Fruit fly (Drosophila melanogaster) whole organism, embryonic: ENCODE results near the gene cpb.

Experiments
- Atf-2 ChIP-seq: fragments of 200-800 bp; sonication (Bioruptor generic); optimal IDR thresholded peaks from 2 replicates; lab custom pipeline; 2016; ENCODE audit warnings: missing biosample characterization, missing genetic modification characterization
- CG10209 ChIP-seq: fragments of 200-800 bp; sonication (Bioruptor generic); optimal IDR thresholded peaks from 3 replicates; lab custom pipeline; 2017; ENCODE audit warnings: missing biosample characterization, mild to moderate bottlenecking, missing genetic modification characterization, missing genetic modification reagents
- CG1233 ChIP-seq: fragments of 200-800 bp; sonication (Bioruptor generic); optimal IDR thresholded peaks from 4 replicates; lab custom pipeline; 2018; ENCODE audit warnings: missing biosample characterization, mild to moderate bottlenecking, missing genetic modification characterization
- CG14441 ChIP-seq: fragments of 200-800 bp; sonication (Bioruptor generic); IDR thresholded peaks from 2 replicates; pipeline ENCODE4 v1.3.6; 2022; ENCODE audit warnings: missing biosample characterization, missing genetic modification characterization
- CG14860 ChIP-seq: fragments of 200-800 bp; sonication (Bioruptor generic); IDR thresholded peaks from 3 replicates; pipeline ENCODE4 v1.3.6; 2022; ENCODE audit warnings: missing biosample characterization, missing genetic modification characterization; ENCODE audit not compliant: partially characterized antibody
- CG15696 ChIP-seq: fragments of 200-800 bp; sonication (Bioruptor generic); optimal IDR thresholded peaks from 2 replicates; lab custom pipeline; 2019; ENCODE audit warnings: missing biosample characterization, mild to moderate bottlenecking, missing genetic modification characterization, moderate library complexity
- CG16815 ChIP-seq: fragments of 200-800 bp; sonication (Bioruptor generic); optimal IDR thresholded peaks from 3 replicates; lab custom pipeline; 2017; ENCODE audit warnings: missing biosample characterization, mild to moderate bottlenecking, missing genetic modification characterization
- CG17361 ChIP-seq: fragments of 200-800 bp; sonication (Bioruptor generic); IDR thresholded peaks from 3 replicates; pipeline ENCODE4 v1.3.6; 2022; ENCODE audit warnings: missing biosample characterization, missing genetic modification characterization
- CG17612 ChIP-seq: fragments of 200-800 bp; sonication (Bioruptor generic); IDR thresholded peaks from 2 replicates; pipeline ENCODE4 v1.3.6; 2022; ENCODE audit warnings: missing biosample characterization, missing genetic modification characterization
- CG17829 ChIP-seq: fragments of 200-800 bp; optimal IDR thresholded peaks from 2 replicates; lab custom pipeline; 2019; ENCODE audit warnings: missing biosample characterization, mild to moderate bottlenecking, missing genetic modification characterization, moderate library complexity
- CG1792 ChIP-seq: fragments of 200-800 bp; sonication (Bioruptor generic); optimal IDR thresholded peaks from 2 replicates; lab custom pipeline; 2016; ENCODE audit warnings: missing biosample characterization, missing genetic modification characterization
- CG18619 ChIP-seq: fragments of 200-800 bp; sonication (Bioruptor generic); optimal IDR thresholded peaks from 3 replicates; lab custom pipeline; 2017; ENCODE audit warnings: missing biosample characterization, mild to moderate bottlenecking, missing genetic modification characterization
- CG2875 ChIP-seq: fragments of 200-800 bp; sonication (Bioruptor generic); optimal IDR thresholded peaks from 2 replicates; lab custom pipeline; 2017; ENCODE audit warnings: missing biosample characterization, mild to moderate bottlenecking, missing genetic modification characterization, missing genetic modification reagents
- CG3847 ChIP-seq: fragments of 200-800 bp; sonication (Bioruptor generic); IDR thresholded peaks from 2 replicates; pipeline ENCODE4 v1.3.6; 2022; ENCODE audit warnings: missing biosample characterization, missing genetic modification characterization
- CG4282 ChIP-seq: fragments of 200-800 bp; sonication (Bioruptor generic); optimal IDR thresholded peaks from 2 replicates; lab custom pipeline; 2016; ENCODE audit warnings: missing biosample characterization, missing genetic modification characterization
- CG7745 ChIP-seq: fragments of 200-800 bp; sonication (Bioruptor generic); optimal IDR thresholded peaks from 2 replicates; lab custom pipeline; 2018; ENCODE audit warnings: missing biosample characterization, mild to moderate bottlenecking, missing genetic modification characterization, moderate library complexity
- CG8944 ChIP-seq: fragments of 200-800 bp; sonication (Bioruptor generic); optimal IDR thresholded peaks from 3 replicates; lab custom pipeline; 2016; ENCODE audit warnings: missing biosample characterization, missing genetic modification characterization
- Ets65A ChIP-seq: fragments of 200-800 bp; sonication (Bioruptor generic); peaks from one replicate; lab custom pipeline; 2016; ENCODE audit warnings: missing biosample characterization, missing genetic modification characterization
- HHEX ChIP-seq: fragments of 200-800 bp; sonication (Bioruptor generic); optimal IDR thresholded peaks from 3 replicates; lab custom pipeline; 2017; ENCODE audit warnings: missing biosample characterization, mild to moderate bottlenecking, missing genetic modification characterization, missing genetic modification reagents
- HLH54F ChIP-seq: fragments of 200-800 bp; sonication (Bioruptor generic); optimal IDR thresholded peaks from 3 replicates; lab custom pipeline; 2016; ENCODE audit warnings: missing biosample characterization, missing genetic modification characterization
- Hr78 ChIP-seq, 2 experiments: fragments of 200-800 bp in 1 of 2; fragments of >200 bp in 1 of 2; sonication (Bioruptor generic) in 1 of 2; optimal IDR thresholded peaks; 2 replicates each; lab custom pipeline; 2017 to 2019; ENCODE audit warnings: missing biosample characterization in 2 of 2, missing genetic modification characterization in 2 of 2, mild to moderate bottlenecking in 1 of 2, moderate library complexity in 1 of 2
- Jarid2 ChIP-seq: fragments of 200-800 bp; sonication (Bioruptor generic); optimal IDR thresholded peaks from 3 replicates; lab custom pipeline; 2017; ENCODE audit warnings: mild to moderate bottlenecking, missing biosample characterization, missing genetic modification reagents, missing genetic modification characterization
- MBD-R2 ChIP-seq: fragments of 200-800 bp; sonication (Bioruptor generic); IDR thresholded peaks from 2 replicates; pipeline ENCODE4 v1.3.6; 2022; ENCODE audit warnings: missing biosample characterization, missing genetic modification characterization
- Mrtf ChIP-seq: fragments of 200-800 bp; sonication (Bioruptor generic); IDR thresholded peaks from 3 replicates; pipeline ENCODE4 v1.3.6; 2022; ENCODE audit warnings: missing biosample characterization, missing genetic modification characterization
- Myb ChIP-seq: fragments of 200-800 bp; sonication (Bioruptor generic); optimal IDR thresholded peaks from 2 replicates; lab custom pipeline; 2016; ENCODE audit warnings: missing biosample characterization, missing genetic modification characterization
- ato ChIP-seq: fragments of 200-800 bp; sonication (Bioruptor generic); IDR thresholded peaks from 2 replicates; pipeline ENCODE4 v1.3.6; 2022; ENCODE audit warnings: missing biosample characterization, missing genetic modification characterization; ENCODE audit not compliant: partially characterized antibody
- az2 ChIP-seq: fragments of 200-800 bp; sonication (Bioruptor generic); optimal IDR thresholded peaks from 3 replicates; lab custom pipeline; 2016; ENCODE audit warnings: missing biosample characterization, missing genetic modification characterization
- chinmo ChIP-seq: fragments of 200-800 bp; sonication (Bioruptor generic); IDR thresholded peaks from 4 replicates; pipeline ENCODE4 v1.3.6; 2022; ENCODE audit warnings: missing biosample characterization, missing genetic modification characterization; ENCODE audit not compliant: partially characterized antibody
- chn ChIP-seq: fragments of 200-800 bp; sonication (Bioruptor generic); optimal IDR thresholded peaks from 2 replicates; lab custom pipeline; 2016; ENCODE audit warnings: missing biosample characterization, missing genetic modification characterization
- da ChIP-seq: fragments of 200-800 bp; sonication (Bioruptor generic); optimal IDR thresholded peaks from 2 replicates; lab custom pipeline; 2016; ENCODE audit warnings: missing biosample characterization, missing genetic modification characterization
- dati ChIP-seq: fragments of 200-800 bp; sonication (Bioruptor generic); IDR thresholded peaks from 2 replicates; pipeline ENCODE4 v1.3.6; 2022; ENCODE audit warnings: missing biosample characterization, missing genetic modification characterization
- dpn ChIP-seq, 2 experiments: fragments of 200-800 bp; sonication (Bioruptor generic); optimal IDR thresholded peaks; 3 replicates each; lab custom pipeline; 2016; ENCODE audit warnings: missing biosample characterization in 2 of 2, missing genetic modification characterization in 2 of 2
- dysf ChIP-seq: fragments of 200-800 bp; sonication (Bioruptor generic); IDR thresholded peaks from 3 replicates; pipeline ENCODE4 v1.3.6; 2022; ENCODE audit warnings: missing biosample characterization, missing genetic modification characterization
- gcm2 ChIP-seq: fragments of 200-800 bp; sonication (Bioruptor generic); optimal IDR thresholded peaks from 2 replicates; lab custom pipeline; 2016; ENCODE audit warnings: missing biosample characterization, missing genetic modification characterization
- gro ChIP-seq: fragments of 200-800 bp; sonication (Bioruptor generic); optimal IDR thresholded peaks from 2 replicates; lab custom pipeline; 2016; ENCODE audit warnings: missing biosample characterization, missing genetic modification characterization
- gt ChIP-seq: fragments of 200-800 bp; sonication (Bioruptor generic); IDR thresholded peaks from 2 replicates; pipeline ENCODE4 v1.3.6; 2022; ENCODE audit warnings: missing biosample characterization, missing genetic modification characterization
- jigr1 ChIP-seq: fragments of 200-800 bp; sonication (Bioruptor generic); IDR thresholded peaks from 3 replicates; pipeline ENCODE4 v1.3.6; 2022; ENCODE audit warnings: missing biosample characterization, missing genetic modification characterization
- kah ChIP-seq: fragments of 200-800 bp; sonication (Bioruptor generic); optimal IDR thresholded peaks from 2 replicates; lab custom pipeline; 2018; ENCODE audit warnings: missing biosample characterization, mild to moderate bottlenecking, missing genetic modification characterization
- ken ChIP-seq: fragments of 200-800 bp; sonication (Bioruptor generic); IDR thresholded peaks from 3 replicates; pipeline ENCODE4 v1.3.6; 2022; ENCODE audit warnings: missing biosample characterization, missing genetic modification characterization
- kni ChIP-seq: fragments of 200-800 bp; sonication (Bioruptor generic); optimal IDR thresholded peaks from 3 replicates; lab custom pipeline; 2017; ENCODE audit warnings: mild to moderate bottlenecking, missing biosample characterization, missing genetic modification reagents, missing genetic modification characterization
- pan ChIP-seq, 4 experiments: fragments of >200 bp in 3 of 4; fragments of 200-800 bp in 1 of 4; sonication (Bioruptor generic) in 1 of 4; optimal IDR thresholded peaks in 3 of 4; IDR thresholded peaks in 1 of 4; 2 replicates each; pipeline versions ENCODE4 v1.3.6 to Lab custom; 2017 to 2022; ENCODE audit warnings: missing biosample characterization in 2 of 4, missing genetic modification characterization in 2 of 4, mixed read lengths in 1 of 4
- psq ChIP-seq: fragments of 200-800 bp; sonication (Bioruptor generic); optimal IDR thresholded peaks from 2 replicates; lab custom pipeline; 2017; ENCODE audit warnings: missing biosample characterization, missing genetic modification characterization
- sob ChIP-seq: fragments of 200-800 bp; sonication (Bioruptor generic); IDR thresholded peaks from 2 replicates; pipeline ENCODE4 v1.3.6; 2022; ENCODE audit warnings: missing biosample characterization, missing genetic modification characterization
- sug ChIP-seq: fragments of 200-800 bp; optimal IDR thresholded peaks from 2 replicates; lab custom pipeline; 2019; ENCODE audit warnings: missing biosample characterization, mild to moderate bottlenecking, missing genetic modification characterization, moderate library complexity
- tap ChIP-seq: fragments of 200-800 bp; optimal IDR thresholded peaks from 3 replicates; lab custom pipeline; 2019; ENCODE audit warnings: missing biosample characterization, mild to moderate bottlenecking, missing genetic modification characterization, moderate library complexity
- tgo ChIP-seq: fragments of 200-800 bp; sonication (Bioruptor generic); IDR thresholded peaks from 3 replicates; pipeline ENCODE4 v1.3.6; 2022; ENCODE audit warnings: missing biosample characterization, missing genetic modification characterization
- vfl ChIP-seq: fragments of 200-800 bp; sonication (Bioruptor generic); optimal IDR thresholded peaks from 2 replicates; lab custom pipeline; 2016; ENCODE audit warnings: missing biosample characterization, missing genetic modification characterization
- yki ChIP-seq: fragments of >200 bp; optimal IDR thresholded peaks from 3 replicates; lab custom pipeline; 2018
- zen2 ChIP-seq: fragments of 200-800 bp; sonication (Bioruptor generic); IDR thresholded peaks from 3 replicates; pipeline ENCODE4 v1.3.6; 2022; ENCODE audit warnings: missing biosample characterization, missing genetic modification characterization; ENCODE audit not compliant: partially characterized antibody

The cpb gene

dm6 chr2L:1737057-1737581, 32.4 kb downstream of the cpb start (continued):
- peak; percentile 91 to 92 for TF ChIP-seq dpn (GFP tag; optimal IDR thresholded peaks at IDR 0.05; lab: Kevin White, UChicago)
- TF ChIP-seq jigr1 (GFP tag; lab: Robert Waterston, UW): peak; percentile 86; the same call in 2 of the 3 replicates
- TF ChIP-seq gt (GFP tag; lab: Robert Waterston, UW): peak; percentile 49; the same call in 1 of the 2 replicates
- peak; percentile 29 for TF ChIP-seq CG4282 (GFP tag; lab: Kevin White, UChicago)
- TF ChIP-seq HLH54F: peak; percentile 89
- peak; percentile 90 for TF ChIP-seq CG16815 (GFP tag; lab: Kevin White, UChicago)
- peak; percentile 76 for TF ChIP-seq CG17829
- TF ChIP-seq kah (GFP tag; lab: Kevin White, UChicago): peak; percentile 30
- TF ChIP-seq HHEX (GFP tag; lab: Kevin White, UChicago): peak; percentile 78
- peak; percentile 57 for TF ChIP-seq yki (lab: Kevin White, UChicago)
- TF ChIP-seq Jarid2 (GFP tag; lab: Kevin White, UChicago): peak; percentile 96
- TF ChIP-seq sug (tag; lab: Kevin White, UChicago): no peak
- TF ChIP-seq ato (GFP tag; lab: Robert Waterston, UW): no peak
- TF ChIP-seq kni (GFP tag; lab: Kevin White, UChicago): no peak
- TF ChIP-seq gro: peak; percentile 68
- peak; percentile 99 for TF ChIP-seq Ets65A (GFP tag; lab: Kevin White, UChicago)
- TF ChIP-seq CG14860 (GFP tag; lab: Robert Waterston, UW): 0 out of 3 replicates have a peak, but pooled peaks have one; percentile 25
- peak; percentile 89 for TF ChIP-seq CG18619 (GFP tag; lab: Kevin White, UChicago)
- TF ChIP-seq CG3847 (GFP tag; lab: Robert Waterston, UW): peak; percentile 81
- TF ChIP-seq gcm2 (GFP tag; lab: Kevin White, UChicago): peak; percentile 67
- peak; percentile 73 for TF ChIP-seq psq (GFP tag; lab: Kevin White, UChicago)
- TF ChIP-seq CG1233 (GFP tag; lab: Kevin White, UChicago): peak; percentile 77
- TF ChIP-seq chinmo (GFP tag; lab: Robert Waterston, UW): peak; percentile 85; the same call in 3 of the 4 replicates
- peak; percentile 53 for TF ChIP-seq vfl (GFP tag; lab: Kevin White, UChicago)
- TF ChIP-seq dysf (GFP tag; lab: Robert Waterston, UW): peak; percentile 85
- TF ChIP-seq Mrtf: peak; percentile 55; the same call in 1 of the 3 replicates
- peak; percentile 93 for TF ChIP-seq chn
- peak; percentile 90 for TF ChIP-seq az2 (GFP tag; lab: Kevin White, UChicago)
- TF ChIP-seq sob (GFP tag; lab: Robert Waterston, UW): peak; percentile 85
- peak; percentile 93 for TF ChIP-seq CG17361 (GFP tag; lab: Robert Waterston, UW)
- TF ChIP-seq ken (GFP tag; lab: Robert Waterston, UW): peak; percentile 82; the same call in 2 of the 3 replicates
- no peak; the same call in 2 of the 3 replicates for TF ChIP-seq zen2
- TF ChIP-seq Atf-2 (GFP tag; lab: Kevin White, UChicago): peak; percentile 87
- peak in 1 of 2 experiments; percentile 81 for TF ChIP-seq Hr78 (GFP tag; optimal IDR thresholded peaks at IDR 0.05; lab: Kevin White, UChicago)
- TF ChIP-seq CG17612: peak; percentile 59; the same call in 1 of the 2 replicates
- peak; percentile 86 for TF ChIP-seq tgo (GFP tag; lab: Robert Waterston, UW)
- peak; percentile 83 for TF ChIP-seq CG14441
- peak; percentile 75 for TF ChIP-seq da (GFP tag; lab: Kevin White, UChicago)
- TF ChIP-seq CG10209 (GFP tag; lab: Kevin White, UChicago): peak; percentile 89
- peak in 1 of 2 experiments; percentile 48 for TF ChIP-seq pan (optimal IDR thresholded peaks at IDR 0.05; lab: Kevin White, UChicago)
- TF ChIP-seq pan (GFP tag; optimal IDR thresholded peaks at IDR 0.05 in 1 of 2, IDR thresholded peaks at IDR 0.05 in 1 of 2): peak in 1 of 2 experiments; percentile 90
- TF ChIP-seq CG15696: peak; percentile 57
- TF ChIP-seq tap (tag; lab: Kevin White, UChicago): peak; percentile 39
- peak; percentile 75 for TF ChIP-seq Myb
- TF ChIP-seq CG7745 (tag; lab: Kevin White, UChicago): no peak
- TF ChIP-seq dati: peak; percentile 69
- peak; percentile 74 for TF ChIP-seq CG1792 (GFP tag; lab: Kevin White, UChicago)
- peak; percentile 43; the same call in 1 of the 2 replicates for TF ChIP-seq MBD-R2 (GFP tag; lab: Robert Waterston, UW)
- TF ChIP-seq CG2875 (GFP tag; lab: Kevin White, UChicago): peak; percentile 88
- peak; percentile 90 for TF ChIP-seq CG8944 (GFP tag; lab: Kevin White, UChicago)
